Worm (Caenorhabditis elegans) whole organism, midembryonic: ENCODE data around the gene T09F5.2.

Source experiments
- T22C8.4 ChIP-seq: fragments of 200-800 bp; sonication (Bioruptor generic); IDR thresholded peaks from 2 replicates; pipeline ENCODE4 v1.3.6; 2022; ENCODE audit warnings: missing genetic modification characterization, missing compliant biosample characterization
- cog-1 ChIP-seq: sonication (generic microtip); optimal IDR thresholded peaks from 2 replicates; lab custom pipeline; 2016; ENCODE audit warnings: missing genetic modification characterization, missing compliant biosample characterization
- flt-1 ChIP-seq: fragments of 200-800 bp; sonication (Bioruptor generic); IDR thresholded peaks from 2 replicates; pipeline ENCODE4 v1.3.6; 2022; ENCODE audit warnings: missing genetic modification characterization, missing compliant biosample characterization
- klf-2 ChIP-seq: fragments of 200-800 bp; sonication (Bioruptor generic); conservative IDR thresholded peaks from 2 replicates; pipeline ENCODE4 v1.3.6; 2022; ENCODE audit warnings: missing genetic modification reagents, missing genetic modification characterization, missing compliant biosample characterization
- ref-1 ChIP-seq: fragments of 200-800 bp; sonication (Bioruptor generic); conservative IDR thresholded peaks from 2 replicates; pipeline ENCODE4 v1.3.6; 2022; ENCODE audit warnings: missing genetic modification reagents, missing genetic modification characterization, missing compliant biosample characterization
- ztf-29 ChIP-seq: fragments of 200-800 bp; sonication (Bioruptor generic); IDR thresholded peaks from 2 replicates; pipeline ENCODE4 v1.3.6; 2022; ENCODE audit warnings: missing genetic modification reagents, missing genetic modification characterization, missing compliant biosample characterization

DNA sequence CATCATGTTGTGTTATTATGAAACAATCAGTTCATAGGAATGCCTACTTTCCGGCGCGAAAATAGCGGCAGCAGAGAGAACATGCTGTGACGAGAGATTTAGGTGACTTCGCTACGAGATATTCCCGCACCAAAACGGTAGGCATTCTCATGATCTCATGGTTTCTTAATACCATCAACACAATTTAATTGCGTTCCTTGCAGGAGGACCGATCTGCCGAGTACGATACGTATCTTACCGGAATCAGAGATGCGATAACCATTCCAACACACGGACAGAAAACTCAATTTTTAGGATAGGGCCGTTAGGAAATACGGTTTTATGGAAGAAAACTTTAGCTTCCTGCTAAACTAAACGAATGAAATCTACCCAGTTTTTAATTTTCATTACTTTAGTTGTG, 2.0 kb upstream of the T09F5.2 start, which contains the start of gene T09F5.1:
- TF ChIP-seq ref-1 (GFP tag; lab: Robert Waterston, UW) (no peak), cog-1 (tag; lab: Kevin White, UChicago) (no peak), klf-2 (no peak), flt-1 (GFP tag; lab: Robert Waterston, UW) (no peak), T22C8.4 (GFP tag; lab: Robert Waterston, UW) (no peak), ztf-29 (GFP tag; lab: Robert Waterston, UW) (no peak)
